Worm (Caenorhabditis elegans) whole organism, mixed stage, embryonic: ENCODE measurements around the gene fbxb-41.

ENCODE experiments used
- blmp-1 ChIP-seq: fragments of 150-350 bp; optimal IDR thresholded peaks from 2 replicates; lab custom pipeline; 2014; ENCODE audit warnings: missing biosample characterization, missing genetic modification characterization
- elt-1 ChIP-seq: sonication (generic microtip); optimal IDR thresholded peaks from 2 replicates; lab custom pipeline; 2017; ENCODE audit warnings: missing genetic modification characterization, mild to moderate bottlenecking, missing compliant biosample characterization, antibody characterized with exemption, moderate library complexity, borderline replicate concordance; ENCODE audit not compliant: insufficient read depth
- hlh-1 ChIP-seq: fragments of 150-350 bp; optimal IDR thresholded peaks from 2 replicates; lab custom pipeline; 2014; ENCODE audit warnings: missing biosample characterization, missing genetic modification reagents, missing genetic modification characterization
- lin-13 ChIP-seq: fragments of 150-350 bp; optimal IDR thresholded peaks from 2 replicates; lab custom pipeline; 2014; ENCODE audit warnings: missing biosample characterization, missing genetic modification characterization
- mab-5 ChIP-seq: fragments of 150-350 bp; optimal IDR thresholded peaks from 2 replicates; lab custom pipeline; 2014; ENCODE audit warnings: missing biosample characterization, missing genetic modification characterization
- mep-1 ChIP-seq: fragments of 150-350 bp; optimal IDR thresholded peaks from 2 replicates; lab custom pipeline; 2017; ENCODE audit warnings: missing biosample characterization, missing genetic modification reagents, missing genetic modification characterization, inconsistent platforms
- nhr-76 ChIP-seq: sonication (generic microtip); optimal IDR thresholded peaks from 2 replicates; lab custom pipeline; 2017; ENCODE audit warnings: missing biosample characterization, missing genetic modification characterization
- pha-4 ChIP-seq: fragments of 150-350 bp; optimal IDR thresholded peaks from 2 replicates; lab custom pipeline; 2018; ENCODE audit warnings: missing biosample characterization, missing genetic modification reagents, missing genetic modification characterization
- snpc-4 ChIP-seq: fragments of 150-350 bp; optimal IDR thresholded peaks from 2 replicates; lab custom pipeline; 2014; ENCODE audit warnings: missing biosample characterization, missing genetic modification characterization
- sptf-1 ChIP-seq: sonication (generic microtip); optimal IDR thresholded peaks from 2 replicates; lab custom pipeline; 2017; ENCODE audit warnings: mild to moderate bottlenecking, missing genetic modification characterization, moderate library complexity, missing compliant biosample characterization
- tbx-8 ChIP-seq: fragments of 200-800 bp; sonication (Bioruptor generic); optimal IDR thresholded peaks from 2 replicates; lab custom pipeline; 2018; ENCODE audit warnings: mild to moderate bottlenecking, missing genetic modification characterization, moderate library complexity, missing compliant biosample characterization
- zip-8 ChIP-seq: fragments of 150-350 bp; optimal IDR thresholded peaks from 2 replicates; lab custom pipeline; 2014; ENCODE audit warnings: missing biosample characterization, missing genetic modification characterization

DNA sequence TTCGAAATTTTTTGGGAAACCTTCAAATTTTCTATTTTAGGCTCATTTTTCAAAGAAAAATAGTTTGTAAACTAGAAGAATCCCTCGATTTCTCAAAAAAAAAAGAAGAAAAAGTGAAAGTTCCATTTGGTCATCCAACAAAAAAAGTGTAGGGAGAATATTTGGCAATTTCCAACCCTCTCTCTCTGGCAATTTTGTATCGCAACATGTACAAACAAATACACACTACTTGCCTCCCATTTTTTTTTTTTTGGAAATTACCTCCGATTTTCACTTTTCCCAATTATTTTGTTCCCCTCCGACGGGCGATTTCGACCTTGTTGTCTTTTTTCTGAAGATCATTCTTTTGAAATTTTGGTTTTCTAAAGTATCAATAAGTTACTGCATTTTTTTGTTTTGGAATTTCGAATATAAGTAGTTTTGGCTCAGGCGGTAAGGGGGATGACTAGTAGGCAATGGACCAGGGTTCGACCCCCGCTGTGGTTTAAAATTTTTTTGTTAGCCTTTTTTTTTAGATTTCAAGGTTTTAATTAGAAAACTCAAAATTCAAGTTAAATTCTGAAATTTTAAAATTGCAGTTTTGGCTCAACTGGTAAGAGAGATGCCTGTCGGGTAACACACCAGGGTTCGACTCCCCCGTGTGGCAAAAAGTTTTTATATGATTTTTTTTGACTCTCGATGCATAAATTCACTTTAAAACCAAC, 46.6 kb upstream of the fbxb-41 start:
- TF ChIP-seq elt-1: no peak
- TF ChIP-seq sptf-1 (tag; lab: Kevin White, UChicago): no peak
- no peak for TF ChIP-seq blmp-1 (tag; lab: Kevin White, UChicago)
- TF ChIP-seq zip-8 (tag; lab: Kevin White, UChicago): no peak
- TF ChIP-seq mab-5 (tag; lab: Kevin White, UChicago): no peak
- TF ChIP-seq mep-1 (tag; lab: Kevin White, UChicago): no peak
- no peak for TF ChIP-seq tbx-8 (GFP tag; lab: Kevin White, UChicago)
- no peak for TF ChIP-seq pha-4 (tag; lab: Kevin White, UChicago)
- TF ChIP-seq nhr-76 (tag; lab: Kevin White, UChicago): no peak
- TF ChIP-seq lin-13 (tag; lab: Kevin White, UChicago): no peak
- no peak for TF ChIP-seq hlh-1 (tag; lab: Kevin White, UChicago)
- no peak for TF ChIP-seq snpc-4 (tag; lab: Kevin White, UChicago)
